Worm (Caenorhabditis elegans) whole organism, L4 larva: ENCODE data around the gene T03D8.6.

Experiments used
- F37D6.2 ChIP-seq: sonication (generic microtip); optimal IDR thresholded peaks from 2 replicates; lab custom pipeline; 2016; ENCODE audit warnings: mild to moderate bottlenecking, missing genetic modification characterization, missing compliant biosample characterization
- F49E8.2 ChIP-seq: sonication (generic microtip); optimal IDR thresholded peaks from 2 replicates; lab custom pipeline; 2016; ENCODE audit warnings: missing compliant biosample characterization, mild to moderate bottlenecking, missing genetic modification characterization, borderline replicate concordance
- T20F7.1 ChIP-seq: fragments of 200-800 bp; sonication (Bioruptor generic); optimal IDR thresholded peaks from 2 replicates; lab custom pipeline; 2018; ENCODE audit warnings: mild to moderate bottlenecking, missing genetic modification characterization, missing compliant biosample characterization
- T26A8.4 ChIP-seq: fragments of 200-800 bp; sonication (Bioruptor generic); IDR thresholded peaks from 2 replicates; pipeline ENCODE4 v1.3.6; 2022; ENCODE audit warnings: missing genetic modification characterization, missing compliant biosample characterization
- Y48G9A.11 ChIP-seq: fragments of 200-800 bp; sonication (Bioruptor generic); IDR thresholded peaks from 2 replicates; pipeline ENCODE4 v1.3.6; 2022; ENCODE audit warnings: missing genetic modification reagents, missing genetic modification characterization, missing compliant biosample characterization
- aha-1 ChIP-seq: fragments of 150-350 bp; peaks from one replicate; lab custom pipeline; 2014; ENCODE audit warnings: missing biosample characterization, missing genetic modification characterization
- aly-2 ChIP-seq: sonication (generic microtip); optimal IDR thresholded peaks from 2 replicates; lab custom pipeline; 2018; ENCODE audit warnings: missing biosample characterization, missing genetic modification characterization
- arid-1 ChIP-seq: fragments of 200-800 bp; sonication (Bioruptor generic); conservative IDR thresholded peaks from 2 replicates; pipeline ENCODE4 v1.3.6; 2022; ENCODE audit warnings: missing genetic modification reagents, missing genetic modification characterization, missing compliant biosample characterization
- attf-4 ChIP-seq: sonication (generic microtip); optimal IDR thresholded peaks from 3 replicates; lab custom pipeline; 2017; ENCODE audit warnings: missing biosample characterization, missing genetic modification characterization
- ceh-20 ChIP-seq: fragments of 200-800 bp; sonication (Bioruptor generic); IDR thresholded peaks from 2 replicates; pipeline ENCODE4 v1.3.6; 2022; ENCODE audit warnings: missing genetic modification reagents, missing genetic modification characterization, missing compliant biosample characterization
- ceh-62 ChIP-seq: sonication (generic microtip); optimal IDR thresholded peaks from 2 replicates; lab custom pipeline; 2017; ENCODE audit warnings: missing biosample characterization, missing genetic modification characterization
- ctbp-1 ChIP-seq: fragments of 200-800 bp; sonication (Bioruptor generic); IDR thresholded peaks from 2 replicates; pipeline ENCODE4 v1.3.6; 2022; ENCODE audit warnings: missing genetic modification reagents, missing genetic modification characterization, missing compliant biosample characterization
- daf-16 ChIP-seq, 3 experiments: sonication (generic microtip); optimal IDR thresholded peaks; 2 replicates each; lab custom pipeline; 2016 to 2017; ENCODE audit warnings: missing genetic modification characterization in 3 of 3, missing genetic modification reagents in 3 of 3, mild to moderate bottlenecking in 2 of 3, missing compliant biosample characterization in 2 of 3, missing biosample characterization in 1 of 3, moderate library complexity in 1 of 3
- daf-19 ChIP-seq: fragments of 200-800 bp; sonication (Bioruptor generic); conservative IDR thresholded peaks from 2 replicates; pipeline ENCODE4 v1.3.6; 2022; ENCODE audit warnings: missing genetic modification characterization, missing compliant biosample characterization
- dmd-6 ChIP-seq: fragments of 200-800 bp; sonication (Bioruptor generic); IDR thresholded peaks from 2 replicates; pipeline ENCODE4 v1.3.6; 2022; ENCODE audit warnings: missing genetic modification reagents, missing genetic modification characterization, missing compliant biosample characterization
- dpl-1 ChIP-seq: fragments of 150-350 bp; optimal IDR thresholded peaks from 2 replicates; lab custom pipeline; 2014; ENCODE audit warnings: missing biosample characterization, missing genetic modification reagents, missing genetic modification characterization
- duxl-1 ChIP-seq: sonication (generic microtip); optimal IDR thresholded peaks from 2 replicates; lab custom pipeline; 2016; ENCODE audit warnings: mild to moderate bottlenecking, missing genetic modification characterization, moderate library complexity, missing compliant biosample characterization; ENCODE audit not compliant: poor library complexity
- dve-1 ChIP-seq: sonication (generic microtip); optimal IDR thresholded peaks from 2 replicates; lab custom pipeline; 2017; ENCODE audit warnings: antibody characterized with exemption, mild to moderate bottlenecking, missing genetic modification characterization, missing compliant biosample characterization; ENCODE audit not compliant: insufficient read depth
- fkh-10 ChIP-seq: fragments of 150-350 bp; optimal IDR thresholded peaks from 2 replicates; lab custom pipeline; 2014; ENCODE audit warnings: missing biosample characterization, missing genetic modification reagents, missing genetic modification characterization
- gei-8 ChIP-seq: fragments of 200-800 bp; sonication (Bioruptor generic); optimal IDR thresholded peaks from 2 replicates; lab custom pipeline; 2018; ENCODE audit warnings: mild to moderate bottlenecking, missing genetic modification characterization, missing compliant biosample characterization
- hlh-11 ChIP-seq: fragments of 200-800 bp; sonication (Bioruptor generic); optimal IDR thresholded peaks from 2 replicates; lab custom pipeline; 2018; ENCODE audit warnings: mild to moderate bottlenecking, missing genetic modification characterization, missing compliant biosample characterization
- hlh-30 ChIP-seq: sonication (generic microtip); optimal IDR thresholded peaks from 2 replicates; lab custom pipeline; 2017; ENCODE audit warnings: antibody characterized with exemption, mild to moderate bottlenecking, missing genetic modification characterization, missing compliant biosample characterization; ENCODE audit not compliant: insufficient read depth
- hmg-1.1 ChIP-seq: fragments of 200-800 bp; sonication (Bioruptor generic); IDR thresholded peaks from 2 replicates; pipeline ENCODE4 v1.3.6; 2022; ENCODE audit warnings: missing genetic modification reagents, missing genetic modification characterization, missing compliant biosample characterization
- lin-1 ChIP-seq: fragments of 200-800 bp; sonication (Bioruptor generic); IDR thresholded peaks from 2 replicates; pipeline ENCODE4 v1.3.6; 2022; ENCODE audit warnings: missing genetic modification reagents, missing genetic modification characterization, missing compliant biosample characterization
- lin-13 ChIP-seq: fragments of 150-350 bp; optimal IDR thresholded peaks from 2 replicates; lab custom pipeline; 2014; ENCODE audit warnings: missing biosample characterization, missing genetic modification reagents, missing genetic modification characterization
- lin-38 ChIP-seq: fragments of 200-800 bp; sonication (Bioruptor generic); IDR thresholded peaks from 2 replicates; pipeline ENCODE4 v1.3.6; 2022; ENCODE audit warnings: missing genetic modification reagents, missing genetic modification characterization, missing compliant biosample characterization
- lsy-2 ChIP-seq, 2 experiments: fragments of 150-350 bp in 1 of 2; sonication (generic microtip) in 1 of 2; optimal IDR thresholded peaks; 2 replicates each; lab custom pipeline; 2014 to 2017; ENCODE audit warnings: missing biosample characterization in 2 of 2, missing genetic modification characterization in 2 of 2
- mep-1 ChIP-seq: fragments of 150-350 bp; sonication (generic microtip); optimal IDR thresholded peaks from 3 replicates; lab custom pipeline; 2014; ENCODE audit warnings: missing biosample characterization, missing genetic modification characterization
- mes-2 ChIP-seq: sonication (generic microtip); optimal IDR thresholded peaks from 2 replicates; lab custom pipeline; 2016; ENCODE audit warnings: missing genotype, mild to moderate bottlenecking, missing genetic modification characterization, missing compliant biosample characterization; ENCODE audit not compliant: poor library complexity, severe bottlenecking
- nhr-11 ChIP-seq: fragments of 150-350 bp; optimal IDR thresholded peaks from 2 replicates; lab custom pipeline; 2014; ENCODE audit warnings: missing biosample characterization, missing genetic modification characterization
- nhr-237 ChIP-seq: sonication (generic microtip); optimal IDR thresholded peaks from 2 replicates; lab custom pipeline; 2017; ENCODE audit warnings: missing biosample characterization, missing genetic modification characterization
- nhr-25 ChIP-seq: sonication (generic microtip); optimal IDR thresholded peaks from 2 replicates; lab custom pipeline; 2017; ENCODE audit warnings: missing genetic modification characterization, mild to moderate bottlenecking, missing compliant biosample characterization, antibody characterized with exemption, moderate library complexity, borderline replicate concordance; ENCODE audit not compliant: insufficient read depth
- nhr-42 ChIP-seq: fragments of 200-800 bp; sonication (Bioruptor generic); IDR thresholded peaks from 2 replicates; pipeline ENCODE4 v1.3.6; 2022; ENCODE audit warnings: missing genetic modification characterization, missing compliant biosample characterization
- nhr-6 ChIP-seq: fragments of 150-350 bp; optimal IDR thresholded peaks from 2 replicates; lab custom pipeline; 2014; ENCODE audit warnings: missing biosample characterization, missing genetic modification characterization
- nhr-77 ChIP-seq: fragments of 150-350 bp; optimal IDR thresholded peaks from 2 replicates; lab custom pipeline; 2014; ENCODE audit warnings: missing biosample characterization, missing genetic modification characterization
- pha-4 ChIP-seq, 2 experiments: fragments of 150-350 bp in 1 of 2; fragments of 200-800 bp in 1 of 2; sonication (Bioruptor generic) in 1 of 2; IDR thresholded peaks in 1 of 2; optimal IDR thresholded peaks in 1 of 2; 2 replicates each; pipeline versions ENCODE4 v1.3.6 to Lab custom; 2014 to 2022; ENCODE audit warnings: missing genetic modification characterization in 2 of 2, missing genetic modification reagents in 2 of 2, missing biosample characterization in 1 of 2, missing compliant biosample characterization in 1 of 2
- php-3 ChIP-seq: fragments of 200-800 bp; sonication (Bioruptor generic); IDR thresholded peaks from 2 replicates; pipeline ENCODE4 v1.3.6; 2022; ENCODE audit warnings: missing genetic modification reagents, missing genetic modification characterization, missing compliant biosample characterization
- rbr-2 ChIP-seq: sonication (generic microtip); optimal IDR thresholded peaks from 2 replicates; lab custom pipeline; 2016; ENCODE audit warnings: missing genotype, missing genetic modification characterization, missing compliant biosample characterization
- sdz-12 ChIP-seq: fragments of 200-800 bp; sonication (Bioruptor generic); optimal IDR thresholded peaks from 2 replicates; lab custom pipeline; 2018; ENCODE audit warnings: mild to moderate bottlenecking, missing genetic modification characterization, missing compliant biosample characterization
- spr-1 ChIP-seq: sonication (generic microtip); optimal IDR thresholded peaks from 2 replicates; lab custom pipeline; 2016; ENCODE audit warnings: mild to moderate bottlenecking, missing genetic modification characterization, missing compliant biosample characterization
- tag-97 ChIP-seq: fragments of 200-800 bp; sonication (Bioruptor generic); IDR thresholded peaks from 2 replicates; pipeline ENCODE4 v1.3.6; 2022; ENCODE audit warnings: missing genetic modification characterization, missing compliant biosample characterization
- tra-1 ChIP-seq: fragments of 200-800 bp; sonication (Bioruptor generic); IDR thresholded peaks from 2 replicates; pipeline ENCODE4 v1.3.6; 2022; ENCODE audit warnings: missing genetic modification reagents, missing genetic modification characterization, missing compliant biosample characterization
- unc-130 ChIP-seq: sonication (generic microtip); optimal IDR thresholded peaks from 2 replicates; lab custom pipeline; 2016; ENCODE audit warnings: missing genetic modification reagents, missing genetic modification characterization, missing compliant biosample characterization
- vab-7 ChIP-seq: fragments of 200-800 bp; sonication (Bioruptor generic); IDR thresholded peaks from 2 replicates; pipeline ENCODE4 v1.3.6; 2022; ENCODE audit warnings: missing genetic modification reagents, missing genetic modification characterization, missing compliant biosample characterization
- zag-1 ChIP-seq: fragments of 150-350 bp; optimal IDR thresholded peaks from 2 replicates; lab custom pipeline; 2014; ENCODE audit warnings: missing biosample characterization, missing genetic modification characterization
- zfp-3 ChIP-seq: fragments of 200-800 bp; sonication (Bioruptor generic); conservative IDR thresholded peaks from 2 replicates; pipeline ENCODE4 v1.3.6; 2022; ENCODE audit warnings: missing genetic modification reagents, missing genetic modification characterization, missing compliant biosample characterization
- zip-2 ChIP-seq: fragments of 150-350 bp; optimal IDR thresholded peaks from 2 replicates; lab custom pipeline; 2014; ENCODE audit warnings: missing biosample characterization, missing genetic modification characterization
- ztf-11 ChIP-seq: fragments of 150-350 bp; optimal IDR thresholded peaks from 2 replicates; lab custom pipeline; 2014; ENCODE audit warnings: missing biosample characterization, missing genetic modification characterization

T03D8.6 gene

DNA sequence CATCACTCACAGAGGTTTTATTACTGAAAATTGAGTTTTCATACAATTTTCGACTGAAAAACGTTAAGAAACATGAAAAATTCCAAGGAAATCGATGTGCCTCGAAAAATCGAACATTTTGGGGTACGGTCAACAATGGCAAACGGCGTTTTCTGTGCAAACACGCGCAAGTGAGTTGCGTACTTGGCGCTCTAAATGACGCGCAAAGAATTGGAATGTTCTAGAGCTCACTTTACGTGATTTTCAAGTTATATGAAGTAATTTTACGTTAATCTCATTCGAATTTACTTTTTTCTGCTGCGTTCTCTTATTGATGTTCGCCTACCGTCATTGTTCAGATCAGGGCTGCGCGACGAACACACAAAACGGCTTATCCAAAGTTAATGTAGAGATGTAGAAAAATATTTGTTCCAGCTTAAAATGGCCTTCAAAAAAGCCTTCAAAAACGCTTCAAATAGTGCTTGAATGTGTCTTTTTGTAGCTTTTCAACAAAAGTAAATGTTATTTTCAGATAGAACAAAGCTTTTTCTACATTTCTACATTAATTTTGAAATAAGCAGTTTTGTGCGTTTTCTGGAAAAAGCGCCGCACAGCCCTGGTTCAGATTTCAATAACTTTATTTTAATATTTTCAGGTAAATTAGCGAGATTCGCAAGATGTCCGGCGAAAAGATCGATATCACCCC lies 25.5 kb upstream of the T03D8.6 start, which contains the start of the genes F31D4.2 and fkb-6:
F31D4.2 (minus strand) TSS at position 23 of the 685 bp plus-strand sequence.
fkb-6 (plus strand) TSS at position 635 of the 685 bp plus-strand sequence.
- peak; percentile 50 for TF ChIP-seq fkh-10 (GFP tag; lab: Kevin White, UChicago)
- TF ChIP-seq zfp-3, result 0 out of 2 replicates have a peak, but pooled peaks have one; percentile 38
- peak; percentile 58 for TF ChIP-seq hlh-30 (tag; lab: Kevin White, UChicago)
- TF ChIP-seq dve-1 (tag; lab: Kevin White, UChicago), result peak; percentile 75
- peak; percentile 71 for TF ChIP-seq dpl-1 (GFP tag; lab: Kevin White, UChicago)
- TF ChIP-seq T20F7.1, result no peak
- peak; percentile 72 for TF ChIP-seq T26A8.4 (GFP tag; lab: Robert Waterston, UW)
- 0 out of 2 replicates have a peak, but pooled peaks have one; percentile 5 for TF ChIP-seq Y48G9A.11 (GFP tag; lab: Robert Waterston, UW)
- peak; percentile 68 for TF ChIP-seq mep-1 (tag; lab: Kevin White, UChicago)
- peak; percentile 75 for TF ChIP-seq lin-38 (GFP tag; lab: Robert Waterston, UW)
- TF ChIP-seq ceh-20, result peak; percentile 49
- TF ChIP-seq ctbp-1, result 0 out of 2 replicates have a peak, but pooled peaks have one; percentile 26
- TF ChIP-seq daf-19, result no peak
- peak; percentile 27 for TF ChIP-seq nhr-6
- peak; percentile 8 for TF ChIP-seq nhr-11 (tag; lab: Kevin White, UChicago)
- 0 out of 2 replicates have a peak, but pooled peaks have one; percentile 30 for TF ChIP-seq lin-1 (GFP tag; lab: Robert Waterston, UW)
- TF ChIP-seq sdz-12 (GFP tag; lab: Kevin White, UChicago), result no peak
- peak in 1 of 2 experiments; percentile 3 for TF ChIP-seq daf-16 (GFP tag; optimal IDR thresholded peaks at IDR 0.05; lab: Kevin White, UChicago)
- TF ChIP-seq daf-16 (tag; optimal IDR thresholded peaks at IDR 0.05; lab: Kevin White, UChicago), result peak; percentile 38
- peak; percentile 96 for TF ChIP-seq aha-1 (tag; lab: Kevin White, UChicago)
- no peak for TF ChIP-seq vab-7 (GFP tag; lab: Robert Waterston, UW)
- TF ChIP-seq hlh-11 (tag; lab: Kevin White, UChicago), result peak; percentile 58
- peak; percentile 1 for TF ChIP-seq spr-1 (tag; lab: Kevin White, UChicago)
- no peak for TF ChIP-seq zip-2 (tag; lab: Kevin White, UChicago)
- TF ChIP-seq ztf-11 (tag; lab: Kevin White, UChicago), result no peak
- no peak for TF ChIP-seq duxl-1
- TF ChIP-seq aly-2 (tag; lab: Kevin White, UChicago), result no peak
- TF ChIP-seq nhr-237 (tag; lab: Kevin White, UChicago), result no peak
- no peak for TF ChIP-seq nhr-25 (tag; lab: Kevin White, UChicago)
- peak; percentile 60 for TF ChIP-seq rbr-2 (tag; lab: Kevin White, UChicago)
- peak; percentile 35 for TF ChIP-seq F49E8.2 (tag; lab: Kevin White, UChicago)
- no peak for TF ChIP-seq gei-8 (GFP tag; lab: Kevin White, UChicago)
- TF ChIP-seq tag-97 (GFP tag; lab: Robert Waterston, UW), result no peak
- TF ChIP-seq zag-1 (tag; lab: Kevin White, UChicago), result no peak
- TF ChIP-seq mes-2 (tag; lab: Kevin White, UChicago), result peak; percentile 81
- no peak for TF ChIP-seq nhr-77 (tag; lab: Kevin White, UChicago)
- peak; percentile 61; the same call in 1 of the 2 replicates for TF ChIP-seq hmg-1.1 (GFP tag; lab: Robert Waterston, UW)
- no peak for TF ChIP-seq unc-130 (GFP tag; lab: Kevin White, UChicago)
- no peak for TF ChIP-seq attf-4 (tag; lab: Kevin White, UChicago)
- TF ChIP-seq arid-1 (GFP tag; lab: Robert Waterston, UW), result peak; percentile 68; the same call in 1 of the 2 replicates
- TF ChIP-seq F37D6.2 (tag; lab: Kevin White, UChicago), result peak; percentile 11
- no peak for TF ChIP-seq php-3
- no peak for TF ChIP-seq ceh-62 (tag; lab: Kevin White, UChicago)
- TF ChIP-seq tra-1 (GFP tag; lab: Robert Waterston, UW), result no peak
- TF ChIP-seq nhr-42 (GFP tag; lab: Robert Waterston, UW), result no peak
- TF ChIP-seq pha-4 (GFP tag; IDR thresholded peaks at IDR 0.05; lab: Robert Waterston, UW), result no peak
- peak; percentile 47 for TF ChIP-seq pha-4 (tag; optimal IDR thresholded peaks at IDR 0.05; lab: Kevin White, UChicago)
- no peak for TF ChIP-seq lin-13 (GFP tag; lab: Kevin White, UChicago)
- peak; percentile 89 to 98 for TF ChIP-seq lsy-2 (tag; optimal IDR thresholded peaks at IDR 0.05; lab: Kevin White, UChicago)
- peak; percentile 52 for TF ChIP-seq dmd-6
